ENCODE assay signal across 5 worm cellular contexts in genomic region chrV:10292819-10293357, ce11.
A peak's percentile ranks its signal among the peaks of the same experiment; 100 is the strongest.
TF ChIP-seq lines count a peak whose summit lies in the region.

Gene col-149 (minus strand): TSS chrV:10292869.

TF ChIP-seq in whole organism, L1 larva, 84 proteins besides CTCF, POLR2A, EP300 and RAD21:
- TF ChIP-seq ceh-90 (tag; optimal IDR thresholded peaks at IDR 0.05; lab: Kevin White, UChicago), result no peak
- no peak for TF ChIP-seq ceh-8 (GFP tag; optimal IDR thresholded peaks at IDR 0.05; lab: Kevin White, UChicago)
- TF ChIP-seq aha-1 (tag; optimal IDR thresholded peaks at IDR 0.05; lab: Kevin White, UChicago), result no peak
- TF ChIP-seq elt-3 (tag; optimal IDR thresholded peaks at IDR 0.05; lab: Kevin White, UChicago), result peak in 2 of 6 experiments; percentile 15 to 59
- TF ChIP-seq blmp-1 (tag; optimal IDR thresholded peaks at IDR 0.05; lab: Kevin White, UChicago), result peak; percentile 99
- TF ChIP-seq lin-14 (GFP tag; optimal IDR thresholded peaks at IDR 0.05; lab: Kevin White, UChicago), result peak; percentile 20

TF ChIP-seq in whole organism, L2 larva, 48 proteins besides CTCF, POLR2A, EP300 and RAD21 (continues in another document):
- TF ChIP-seq fos-1 (tag; optimal IDR thresholded peaks at IDR 0.05; lab: Kevin White, UChicago), result peak; percentile 78
- TF ChIP-seq peb-1 (tag; optimal IDR thresholded peaks at IDR 0.05; lab: Kevin White, UChicago), result no peak
- no peak for TF ChIP-seq unc-55 (GFP tag; optimal IDR thresholded peaks at IDR 0.05; lab: Kevin White, UChicago)
- no peak for TF ChIP-seq ama-1 (optimal IDR thresholded peaks at IDR 0.05; lab: Kevin White, UChicago)
- no peak for TF ChIP-seq nhr-129 (tag; optimal IDR thresholded peaks at IDR 0.05; lab: Kevin White, UChicago)
- TF ChIP-seq zag-1 (tag; optimal IDR thresholded peaks at IDR 0.05; lab: Kevin White, UChicago), result no peak
- TF ChIP-seq snpc-4 (tag; optimal IDR thresholded peaks at IDR 0.05; lab: Kevin White, UChicago), result no peak
- TF ChIP-seq C34F6.9 (tag; optimal IDR thresholded peaks at IDR 0.05; lab: Kevin White, UChicago), result no peak
- TF ChIP-seq ZK546.5 (tag; optimal IDR thresholded peaks at IDR 0.05; lab: Kevin White, UChicago), result no peak
- no peak for TF ChIP-seq Y55F3AM.14 (GFP tag; optimal IDR thresholded peaks at IDR 0.05; lab: Kevin White, UChicago)
- no peak for TF ChIP-seq dmd-4 (tag; optimal IDR thresholded peaks at IDR 0.05; lab: Kevin White, UChicago)
- no peak for TF ChIP-seq nhr-6 (tag; optimal IDR thresholded peaks at IDR 0.05; lab: Kevin White, UChicago)
- TF ChIP-seq sma-3 (GFP tag; optimal IDR thresholded peaks at IDR 0.05; lab: Kevin White, UChicago), result peak; percentile 41
- no peak for TF ChIP-seq elt-3 (tag; optimal IDR thresholded peaks at IDR 0.05; lab: Kevin White, UChicago)
- no peak for TF ChIP-seq nhr-23 (tag; optimal IDR thresholded peaks at IDR 0.05; lab: Kevin White, UChicago)
- TF ChIP-seq nhr-12 (tag; optimal IDR thresholded peaks at IDR 0.05; lab: Kevin White, UChicago), result no peak
- TF ChIP-seq mab-5 (tag; optimal IDR thresholded peaks at IDR 0.05; lab: Kevin White, UChicago), result no peak
- peak; percentile 46 for TF ChIP-seq sma-9 (GFP tag; optimal IDR thresholded peaks at IDR 0.05; lab: Kevin White, UChicago)
- no peak for TF ChIP-seq sma-9 (tag; optimal IDR thresholded peaks at IDR 0.05; lab: Kevin White, UChicago)
- no peak for TF ChIP-seq R02D3.7 (tag; optimal IDR thresholded peaks at IDR 0.05; lab: Kevin White, UChicago)
- TF ChIP-seq blmp-1 (tag; optimal IDR thresholded peaks at IDR 0.05; lab: Kevin White, UChicago; ENCODE audit: insufficient read depth), result peak; percentile 91
- TF ChIP-seq ztf-11 (tag; optimal IDR thresholded peaks at IDR 0.05; lab: Kevin White, UChicago), result no peak
- TF ChIP-seq ztf-4 (tag; optimal IDR thresholded peaks at IDR 0.05; lab: Kevin White, UChicago), result no peak

TF ChIP-seq in whole organism, L3 larva, 47 proteins besides CTCF, POLR2A, EP300 and RAD21:
- TF ChIP-seq fos-1 (tag; optimal IDR thresholded peaks at IDR 0.05; lab: Kevin White, UChicago), result no peak
- TF ChIP-seq elt-3 (tag; optimal IDR thresholded peaks at IDR 0.05; lab: Kevin White, UChicago), result peak in 1 of 3 experiments; percentile 56
- no peak for TF ChIP-seq nhr-76 (tag; optimal IDR thresholded peaks at IDR 0.05; lab: Kevin White, UChicago)
- no peak for TF ChIP-seq eor-1 (tag; optimal IDR thresholded peaks at IDR 0.05; lab: Kevin White, UChicago)
- TF ChIP-seq hmg-11 (tag; optimal IDR thresholded peaks at IDR 0.05; lab: Kevin White, UChicago), result no peak
- no peak for TF ChIP-seq pqm-1 (tag; optimal IDR thresholded peaks at IDR 0.05; lab: Kevin White, UChicago)
- no peak for TF ChIP-seq lin-39 (tag; optimal IDR thresholded peaks at IDR 0.05; lab: Kevin White, UChicago)
- peak; percentile 75 for TF ChIP-seq nhr-23 (tag; optimal IDR thresholded peaks at IDR 0.05; lab: Kevin White, UChicago)
- no peak for TF ChIP-seq elt-2 (tag; optimal IDR thresholded peaks at IDR 0.05; lab: Kevin White, UChicago)

TF ChIP-seq in whole organism, L4 larva, 104 proteins besides CTCF, POLR2A, EP300 and RAD21:
- TF ChIP-seq aha-1 (tag; lab: Kevin White, UChicago) (peak; percentile 26), cey-2 (tag; optimal IDR thresholded peaks at IDR 0.05; lab: Kevin White, UChicago; ENCODE audit: borderline replicate concordance, insufficient read depth) (peak; percentile 3), mxl-3 (GFP tag; optimal IDR thresholded peaks at IDR 0.05; lab: Kevin White, UChicago) (peak; percentile 59), D1046.2 (GFP tag; IDR thresholded peaks at IDR 0.05; lab: Robert Waterston, UW) (peak; percentile 6; the same call in 1 of the 2 replicates), pqm-1 (tag; optimal IDR thresholded peaks at IDR 0.05; lab: Kevin White, UChicago) (peak; percentile 66), T20F7.1 (GFP tag; optimal IDR thresholded peaks at IDR 0.05; lab: Kevin White, UChicago) (no peak), unc-62 (GFP tag; optimal IDR thresholded peaks at IDR 0.05 in 1 of 2; lab: Kevin White, UChicago) (peak in 1 of 2 experiments; percentile 62), unc-62 (tag; optimal IDR thresholded peaks at IDR 0.05; lab: Kevin White, UChicago) (no peak), nhr-28 (tag; optimal IDR thresholded peaks at IDR 0.05; lab: Kevin White, UChicago) (peak; percentile 81), hlh-11 (tag; optimal IDR thresholded peaks at IDR 0.05; lab: Kevin White, UChicago) (peak; percentile 51), dmd-8 (GFP tag; IDR thresholded peaks at IDR 0.05; lab: Robert Waterston, UW) (no peak), daf-16 (GFP tag; optimal IDR thresholded peaks at IDR 0.05; lab: Kevin White, UChicago) (no peak), daf-16 (tag; optimal IDR thresholded peaks at IDR 0.05; lab: Kevin White, UChicago) (no peak)

TF ChIP-seq in whole organism, young adult, 124 proteins besides CTCF, POLR2A, EP300 and RAD21:
- no peak for TF ChIP-seq B0261.1 (tag; optimal IDR thresholded peaks at IDR 0.05; lab: Kevin White, UChicago)
- TF ChIP-seq nhr-80 (tag; optimal IDR thresholded peaks at IDR 0.05; lab: Kevin White, UChicago), result peak; percentile 32
TF ChIP-seq in whole organism, young adult: peak in this region for 1.
